Worm (Caenorhabditis elegans) whole organism, young adult: Measurements from ENCODE around the gene ufd-3.

Experiments
- ama-1 ChIP-seq, 3 experiments: fragments of 150-350 bp in 1 of 3; sonication (generic microtip) in 2 of 3; optimal IDR thresholded peaks; 2 replicates each; lab custom pipeline; 2014 to 2018; ENCODE audit warnings: missing biosample characterization in 2 of 3, missing genetic modification characterization in 2 of 3, missing genetic modification reagents in 2 of 3
- aptf-3 ChIP-seq: fragments of 200-800 bp; sonication (Bioruptor generic); IDR thresholded peaks from 2 replicates; pipeline ENCODE4 v1.3.6; 2022; ENCODE audit warnings: missing genetic modification characterization, missing compliant biosample characterization
- cebp-2 ChIP-seq: fragments of 200-800 bp; sonication (Bioruptor generic); IDR thresholded peaks from 2 replicates; pipeline ENCODE4 v1.3.6; 2022; ENCODE audit warnings: missing genetic modification characterization, missing compliant biosample characterization
- ceh-58 ChIP-seq: fragments of 200-800 bp; sonication (Bioruptor generic); IDR thresholded peaks from 2 replicates; pipeline ENCODE4 v1.3.6; 2022; ENCODE audit warnings: missing genetic modification characterization, missing compliant biosample characterization
- him-1 ChIP-seq: sonication (generic microtip); optimal IDR thresholded peaks from 2 replicates; lab custom pipeline; 2016; ENCODE audit warnings: missing genotype, missing genetic modification reagents, missing genetic modification characterization, missing compliant biosample characterization
- lin-35 ChIP-seq, 3 experiments: fragments of 150-350 bp in 2 of 3; sonication (generic microtip) in 1 of 3; optimal IDR thresholded peaks; 2 replicates each; lab custom pipeline; 2014 to 2018; ENCODE audit warnings: missing biosample characterization in 3 of 3, missing genetic modification characterization in 3 of 3, missing genetic modification reagents in 3 of 3
- nhr-179 ChIP-seq: sonication (generic microtip); optimal IDR thresholded peaks from 2 replicates; lab custom pipeline; 2016; ENCODE audit warnings: mild to moderate bottlenecking, missing genetic modification characterization, missing compliant biosample characterization
- snpc-3.4 ChIP-seq: sonication (generic microtip); optimal IDR thresholded peaks from 2 replicates; lab custom pipeline; 2017; ENCODE audit warnings: missing genetic modification characterization, mild to moderate bottlenecking, missing compliant biosample characterization, antibody characterized with exemption, moderate library complexity, missing genotype, missing genetic modification reagents
- unc-130 ChIP-seq: sonication (generic microtip); optimal IDR thresholded peaks from 2 replicates; lab custom pipeline; 2016; ENCODE audit warnings: missing genetic modification reagents, missing genetic modification characterization, missing compliant biosample characterization
- zfh-2 ChIP-seq: fragments of 200-800 bp; sonication (Bioruptor generic); conservative IDR thresholded peaks from 2 replicates; pipeline ENCODE4 v1.3.6; 2022; ENCODE audit warnings: missing genetic modification reagents, missing genetic modification characterization, missing compliant biosample characterization

DNA sequence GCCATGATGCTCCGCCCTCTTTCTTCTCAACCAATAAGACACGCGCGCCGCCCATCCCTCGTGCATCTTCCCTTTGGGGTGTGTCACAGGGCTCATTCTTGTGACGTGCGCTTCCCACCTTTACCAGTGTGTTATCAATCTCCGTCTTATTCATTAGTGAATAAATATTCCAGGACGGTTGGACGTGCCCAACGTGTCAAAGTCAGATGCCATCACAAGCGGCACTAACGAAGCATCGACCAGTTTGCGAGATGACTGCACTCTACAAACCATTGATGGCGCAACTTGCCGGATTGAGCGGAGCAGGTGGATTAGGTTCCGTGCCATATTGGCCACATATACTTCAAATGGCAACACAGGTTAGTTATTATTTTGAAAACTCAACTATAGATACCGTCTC, 19.6 kb downstream of the ufd-3 start:
- TF ChIP-seq lin-35 (GFP tag; optimal IDR thresholded peaks at IDR 0.05; lab: Kevin White, UChicago) (no peak), nhr-179 (tag; lab: Kevin White, UChicago) (no peak), zfh-2 (GFP tag; lab: Robert Waterston, UW) (0 out of 2 replicates have a peak, but pooled peaks have one; percentile 20), ceh-58 (GFP tag; lab: Robert Waterston, UW) (no peak), snpc-3.4 (tag; lab: Kevin White, UChicago) (no peak), cebp-2 (no peak), him-1 (tag; lab: Kevin White, UChicago) (no peak), unc-130 (GFP tag; lab: Kevin White, UChicago) (no peak), aptf-3 (GFP tag; lab: Robert Waterston, UW) (no peak), ama-1 (optimal IDR thresholded peaks at IDR 0.05; lab: Kevin White, UChicago) (no peak), ama-1 (GFP tag; optimal IDR thresholded peaks at IDR 0.05; lab: Kevin White, UChicago) (no peak)
